Fruit fly (Drosophila melanogaster) whole organism, larva: ENCODE measurements around the gene CG18095.

Experiments
- noc ChIP-seq: fragments of 200-800 bp; sonication (Bioruptor generic); optimal IDR thresholded peaks from 3 replicates; lab custom pipeline; 2019; ENCODE audit warnings: missing biosample characterization, mild to moderate bottlenecking, missing genetic modification characterization, moderate library complexity

The CG18095 gene

DNA sequence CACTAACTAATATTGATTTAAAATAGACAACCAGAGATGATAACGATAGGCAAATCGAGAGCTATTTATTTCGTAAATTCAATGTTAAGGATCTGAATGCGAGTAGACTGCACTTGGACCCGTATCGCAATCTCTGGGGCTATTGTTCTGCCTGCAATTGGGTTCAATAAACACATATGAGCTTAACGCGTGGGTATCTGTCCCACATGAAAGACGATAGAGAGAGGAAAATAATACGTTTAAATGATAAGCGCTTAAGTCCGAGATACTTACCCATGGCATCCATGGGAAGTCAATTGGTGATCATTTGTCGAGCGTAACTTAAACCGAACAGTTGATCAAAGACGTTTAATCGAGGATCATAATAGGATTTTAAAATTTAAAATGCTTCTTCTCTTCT is 51.5 kb downstream of the CG18095 start, which contains the start of gene NimC2:
Gene NimC2 (plus strand): TSS at position 301 of the 400 bp plus-strand sequence.
- no peak for TF ChIP-seq noc
